Fruit fly (Drosophila melanogaster) whole organism: ENCODE measurements around the gene CG14050.

Experiments used
- CG8478 ChIP-seq: fragments of >200 bp; optimal IDR thresholded peaks from 2 replicates; lab custom pipeline; 2018; ENCODE audit warnings: inconsistent platforms
- EcR ChIP-seq, 2 experiments: fragments of >200 bp; optimal IDR thresholded peaks; 2 replicates each; lab custom pipeline; 2017; ENCODE audit warnings: missing biosample characterization in 2 of 2, missing genetic modification characterization in 2 of 2, missing genetic modification reagents in 2 of 2
- pan ChIP-seq: fragments of >200 bp; optimal IDR thresholded peaks from 2 replicates; lab custom pipeline; 2017
- usp ChIP-seq: fragments of >200 bp; optimal IDR thresholded peaks from 2 replicates; lab custom pipeline; 2017; ENCODE audit warnings: missing biosample characterization, missing genetic modification characterization, mixed read lengths

- TF ChIP-seq CG8478 (lab: Kevin White, UChicago) (no peak), pan (no peak), EcR (GFP tag; optimal IDR thresholded peaks at IDR 0.05; lab: Kevin White, UChicago) (no peak), usp (GFP tag; lab: Kevin White, UChicago) (no peak)
Measured at dm6 chrX:2352819-2353218, 26.8 kb upstream of the CG14050 start.
